Fruit fly (Drosophila melanogaster) whole organism, embryonic: ENCODE measurements around the gene STUB1.
A peak's percentile ranks its signal among the peaks of the same experiment; 100 is the strongest.

Experiments
- Ada2b ChIP-seq: fragments of 200-800 bp; sonication (Bioruptor generic); IDR thresholded peaks from 2 replicates; pipeline ENCODE4 v1.3.6; 2022; ENCODE audit warnings: missing biosample characterization, missing genetic modification characterization
- Adf1 ChIP-seq: fragments of 200-800 bp; sonication (Bioruptor generic); IDR thresholded peaks from 2 replicates; pipeline ENCODE4 v1.3.6; 2022; ENCODE audit warnings: missing biosample characterization, missing genetic modification characterization
- C15 ChIP-seq: fragments of 200-800 bp; sonication (Bioruptor generic); IDR thresholded peaks from 3 replicates; pipeline ENCODE4 v1.3.6; 2022; ENCODE audit warnings: missing biosample characterization, missing genetic modification characterization
- CG10565 ChIP-seq: fragments of 200-800 bp; sonication (Bioruptor generic); optimal IDR thresholded peaks from 3 replicates; lab custom pipeline; 2016; ENCODE audit warnings: missing biosample characterization, mild to moderate bottlenecking, missing genetic modification characterization
- CG10959 ChIP-seq: fragments of 200-800 bp; sonication (Bioruptor generic); IDR thresholded peaks from 2 replicates; pipeline ENCODE4 v1.3.6; 2022; ENCODE audit warnings: missing biosample characterization, missing genetic modification characterization
- CG12071 ChIP-seq: fragments of 200-800 bp; sonication (Bioruptor generic); optimal IDR thresholded peaks from 3 replicates; lab custom pipeline; 2018; ENCODE audit warnings: missing biosample characterization, mild to moderate bottlenecking, missing genetic modification characterization
- CG12299 ChIP-seq: fragments of 200-800 bp; sonication (Bioruptor generic); optimal IDR thresholded peaks from 2 replicates; lab custom pipeline; 2018; ENCODE audit warnings: missing biosample characterization, mild to moderate bottlenecking, missing genetic modification characterization
- CG13123 ChIP-seq: fragments of 200-800 bp; sonication (Bioruptor generic); optimal IDR thresholded peaks from 2 replicates; lab custom pipeline; 2016; ENCODE audit warnings: missing biosample characterization, missing genetic modification characterization
- CG13424 ChIP-seq: fragments of 200-800 bp; sonication (Bioruptor generic); optimal IDR thresholded peaks from 2 replicates; lab custom pipeline; 2019; ENCODE audit warnings: missing biosample characterization, mild to moderate bottlenecking, missing genetic modification characterization, moderate library complexity
- CG14965 ChIP-seq: fragments of 200-800 bp; sonication (Bioruptor generic); optimal IDR thresholded peaks from 2 replicates; lab custom pipeline; 2016; ENCODE audit warnings: missing biosample characterization, missing genetic modification characterization, borderline replicate concordance
- CG17568 ChIP-seq: fragments of 200-800 bp; sonication (Bioruptor generic); optimal IDR thresholded peaks from 2 replicates; lab custom pipeline; 2018; ENCODE audit warnings: missing biosample characterization, mild to moderate bottlenecking, missing genetic modification characterization, moderate library complexity
- CG17612 ChIP-seq: fragments of 200-800 bp; sonication (Bioruptor generic); IDR thresholded peaks from 2 replicates; pipeline ENCODE4 v1.3.6; 2022; ENCODE audit warnings: missing biosample characterization, missing genetic modification characterization
- CG30020 ChIP-seq: fragments of 200-800 bp; optimal IDR thresholded peaks from 2 replicates; lab custom pipeline; 2019; ENCODE audit warnings: missing biosample characterization, mild to moderate bottlenecking, missing genetic modification characterization, moderate library complexity
- CG3281 ChIP-seq: fragments of 200-800 bp; sonication (Bioruptor generic); optimal IDR thresholded peaks from 3 replicates; lab custom pipeline; 2017; ENCODE audit warnings: missing biosample characterization, mild to moderate bottlenecking, missing genetic modification characterization
- CG8089 ChIP-seq: fragments of 200-800 bp; sonication (Bioruptor generic); optimal IDR thresholded peaks from 3 replicates; lab custom pipeline; 2016; ENCODE audit warnings: missing biosample characterization, missing genetic modification characterization
- CG8281 ChIP-seq: fragments of 200-800 bp; sonication (Bioruptor generic); optimal IDR thresholded peaks from 2 replicates; lab custom pipeline; 2018; ENCODE audit warnings: missing biosample characterization, mild to moderate bottlenecking, missing genetic modification characterization, moderate library complexity
- Dad ChIP-seq: fragments of 200-800 bp; sonication (Bioruptor generic); optimal IDR thresholded peaks from 3 replicates; lab custom pipeline; 2016; ENCODE audit warnings: missing biosample characterization, missing genetic modification characterization
- Dek ChIP-seq: fragments of 200-800 bp; sonication (Bioruptor generic); optimal IDR thresholded peaks from 3 replicates; lab custom pipeline; 2019; ENCODE audit warnings: missing biosample characterization, mild to moderate bottlenecking, missing genetic modification characterization, moderate library complexity
- Fer3 ChIP-seq: fragments of 200-800 bp; sonication (Bioruptor generic); optimal IDR thresholded peaks from 2 replicates; lab custom pipeline; 2018; ENCODE audit warnings: missing biosample characterization, mild to moderate bottlenecking, missing genetic modification characterization, moderate library complexity
- Hr78 ChIP-seq, 2 experiments: fragments of 200-800 bp in 1 of 2; fragments of >200 bp in 1 of 2; sonication (Bioruptor generic) in 1 of 2; optimal IDR thresholded peaks; 2 replicates each; lab custom pipeline; 2017 to 2019; ENCODE audit warnings: missing biosample characterization in 2 of 2, missing genetic modification characterization in 2 of 2, mild to moderate bottlenecking in 1 of 2, moderate library complexity in 1 of 2
- NK7.1 ChIP-seq: fragments of 200-800 bp; sonication (Bioruptor generic); optimal IDR thresholded peaks from 3 replicates; lab custom pipeline; 2016; ENCODE audit warnings: missing biosample characterization, missing genetic modification characterization
- Sry-β ChIP-seq: fragments of 200-800 bp; sonication (Bioruptor generic); optimal IDR thresholded peaks from 2 replicates; lab custom pipeline; 2018; ENCODE audit warnings: missing biosample characterization, mild to moderate bottlenecking, missing genetic modification characterization, moderate library complexity
- Trl ChIP-seq, 3 experiments: fragments of >200 bp in 2 of 3; fragments of 200-800 bp in 1 of 3; sonication (Bioruptor generic) in 1 of 3; optimal IDR thresholded peaks; 2 replicates in 1 of 3; 3 replicates in 2 of 3; lab custom pipeline; 2016 to 2017; ENCODE audit warnings: missing biosample characterization in 1 of 3, missing genetic modification characterization in 1 of 3
- ara ChIP-seq: fragments of 200-800 bp; sonication (Bioruptor generic); IDR thresholded peaks from 2 replicates; pipeline ENCODE4 v1.3.6; 2022; ENCODE audit warnings: missing biosample characterization, missing genetic modification characterization
- az2 ChIP-seq: fragments of 200-800 bp; sonication (Bioruptor generic); optimal IDR thresholded peaks from 3 replicates; lab custom pipeline; 2016; ENCODE audit warnings: missing biosample characterization, missing genetic modification characterization
- bbx ChIP-seq: fragments of 200-800 bp; sonication (Bioruptor generic); IDR thresholded peaks from 2 replicates; pipeline ENCODE4 v1.3.6; 2022; ENCODE audit warnings: missing biosample characterization, missing genetic modification characterization; ENCODE audit not compliant: partially characterized antibody
- bigmax ChIP-seq: fragments of 200-800 bp; sonication (Bioruptor generic); optimal IDR thresholded peaks from 2 replicates; lab custom pipeline; 2018; ENCODE audit warnings: missing biosample characterization, mild to moderate bottlenecking, missing genetic modification characterization
- chif ChIP-seq, 2 experiments: fragments of 200-800 bp; sonication (Bioruptor generic); optimal IDR thresholded peaks; 3 replicates each; lab custom pipeline; 2016; ENCODE audit warnings: missing biosample characterization in 2 of 2, missing genetic modification characterization in 2 of 2
- chinmo ChIP-seq: fragments of 200-800 bp; sonication (Bioruptor generic); IDR thresholded peaks from 4 replicates; pipeline ENCODE4 v1.3.6; 2022; ENCODE audit warnings: missing biosample characterization, missing genetic modification characterization; ENCODE audit not compliant: partially characterized antibody
- corto ChIP-seq: fragments of 200-800 bp; sonication (Bioruptor generic); optimal IDR thresholded peaks from 2 replicates; lab custom pipeline; 2016; ENCODE audit warnings: missing biosample characterization, mild to moderate bottlenecking, missing genetic modification characterization, moderate library complexity
- ems ChIP-seq: fragments of 200-800 bp; sonication (Bioruptor generic); optimal IDR thresholded peaks from 3 replicates; lab custom pipeline; 2016; ENCODE audit warnings: missing biosample characterization, missing genetic modification characterization
- ewg ChIP-seq: fragments of 200-800 bp; sonication (Bioruptor generic); optimal IDR thresholded peaks from 3 replicates; lab custom pipeline; 2017; ENCODE audit warnings: mild to moderate bottlenecking, missing biosample characterization, missing genetic modification reagents, missing genetic modification characterization
- eyg ChIP-seq: fragments of 200-800 bp; sonication (Bioruptor generic); optimal IDR thresholded peaks from 3 replicates; lab custom pipeline; 2016; ENCODE audit warnings: missing biosample characterization, missing genetic modification characterization
- gem ChIP-seq: fragments of 200-800 bp; sonication (Bioruptor generic); optimal IDR thresholded peaks from 2 replicates; lab custom pipeline; 2019; ENCODE audit warnings: missing biosample characterization, mild to moderate bottlenecking, missing genetic modification characterization, moderate library complexity
- gro ChIP-seq: fragments of 200-800 bp; sonication (Bioruptor generic); optimal IDR thresholded peaks from 2 replicates; lab custom pipeline; 2016; ENCODE audit warnings: missing biosample characterization, missing genetic modification characterization
- hb ChIP-seq: fragments of 200-800 bp; sonication (Bioruptor generic); IDR thresholded peaks from 3 replicates; pipeline ENCODE4 v1.3.6; 2022; ENCODE audit warnings: missing biosample characterization, missing genetic modification characterization; ENCODE audit not compliant: partially characterized antibody
- ind ChIP-seq: fragments of 200-800 bp; sonication (Bioruptor generic); optimal IDR thresholded peaks from 3 replicates; lab custom pipeline; 2016; ENCODE audit warnings: missing biosample characterization, missing genetic modification characterization
- jigr1 ChIP-seq: fragments of 200-800 bp; sonication (Bioruptor generic); IDR thresholded peaks from 3 replicates; pipeline ENCODE4 v1.3.6; 2022; ENCODE audit warnings: missing biosample characterization, missing genetic modification characterization
- kni ChIP-seq: fragments of 200-800 bp; sonication (Bioruptor generic); optimal IDR thresholded peaks from 3 replicates; lab custom pipeline; 2017; ENCODE audit warnings: mild to moderate bottlenecking, missing biosample characterization, missing genetic modification reagents, missing genetic modification characterization
- mam ChIP-seq: fragments of 200-800 bp; sonication (Bioruptor generic); optimal IDR thresholded peaks from 3 replicates; lab custom pipeline; 2016; ENCODE audit warnings: missing biosample characterization, missing genetic modification characterization
- pb ChIP-seq: fragments of 200-800 bp; sonication (Bioruptor generic); optimal IDR thresholded peaks from 3 replicates; lab custom pipeline; 2016; ENCODE audit warnings: missing biosample characterization, missing genetic modification characterization
- phol ChIP-seq: fragments of 200-800 bp; sonication (Bioruptor generic); optimal IDR thresholded peaks from 3 replicates; lab custom pipeline; 2018; ENCODE audit warnings: missing biosample characterization, mild to moderate bottlenecking, missing genetic modification characterization, moderate library complexity
- ro ChIP-seq: fragments of 200-800 bp; sonication (Bioruptor generic); IDR thresholded peaks from 2 replicates; pipeline ENCODE4 v1.3.6; 2022; ENCODE audit warnings: missing biosample characterization, missing genetic modification characterization
- sc ChIP-seq, 3 experiments: fragments of >200 bp in 2 of 3; fragments of 200-800 bp in 1 of 3; sonication (Bioruptor generic) in 1 of 3; optimal IDR thresholded peaks; 2 replicates in 2 of 3; 3 replicates in 1 of 3; lab custom pipeline; 2017; ENCODE audit warnings: mild to moderate bottlenecking in 1 of 3, missing biosample characterization in 1 of 3, missing genetic modification characterization in 1 of 3, missing genetic modification reagents in 1 of 3
- seq ChIP-seq: fragments of 200-800 bp; sonication (Bioruptor generic); IDR thresholded peaks from 2 replicates; pipeline ENCODE4 v1.3.6; 2022; ENCODE audit warnings: missing biosample characterization, missing genetic modification characterization
- so ChIP-seq: fragments of 200-800 bp; sonication (Bioruptor generic); IDR thresholded peaks from 3 replicates; pipeline ENCODE4 v1.3.6; 2022; ENCODE audit warnings: missing biosample characterization, missing genetic modification characterization
- stwl ChIP-seq: fragments of 200-800 bp; sonication (Bioruptor generic); optimal IDR thresholded peaks from 3 replicates; lab custom pipeline; 2018; ENCODE audit warnings: missing biosample characterization, mild to moderate bottlenecking, missing genetic modification characterization, moderate library complexity
- zf30C ChIP-seq: fragments of 200-800 bp; sonication (Bioruptor generic); optimal IDR thresholded peaks from 3 replicates; lab custom pipeline; 2018; ENCODE audit warnings: missing biosample characterization, mild to moderate bottlenecking, missing genetic modification characterization

STUB1 gene

dm6 chr2L:10474268-10474678 is 36.9 kb downstream of the STUB1 start, which contains the start of gene RluA-1 (continued):
- peak; percentile 97 for TF ChIP-seq so
- peak; percentile 75 for TF ChIP-seq hb (GFP tag; lab: Robert Waterston, UW)
- peak; percentile 99 for TF ChIP-seq CG12071 (GFP tag; lab: Kevin White, UChicago)
- peak; percentile 96 for TF ChIP-seq C15 (GFP tag; lab: Robert Waterston, UW)
- peak; percentile 96 for TF ChIP-seq ems (GFP tag; lab: Kevin White, UChicago)
- peak; percentile 100 for TF ChIP-seq gem (tag; lab: Kevin White, UChicago)
- TF ChIP-seq jigr1: peak; percentile 94
- TF ChIP-seq corto (GFP tag; lab: Kevin White, UChicago): peak; percentile 60
- peak; percentile 94 for TF ChIP-seq kni (GFP tag; lab: Kevin White, UChicago)
- TF ChIP-seq chif (GFP tag; optimal IDR thresholded peaks at IDR 0.05; lab: Kevin White, UChicago): peak; percentile 95 to 97
- TF ChIP-seq ara: peak; percentile 100
- peak; percentile 97 for TF ChIP-seq CG8281 (tag; lab: Kevin White, UChicago)
- peak; percentile 69 for TF ChIP-seq CG14965 (GFP tag; lab: Kevin White, UChicago)
- peak; percentile 99 for TF ChIP-seq CG17568 (GFP tag; lab: Kevin White, UChicago)
- peak; percentile 86 for TF ChIP-seq NK7.1 (GFP tag; lab: Kevin White, UChicago)
- peak; percentile 52; the same call in 1 of the 2 replicates for TF ChIP-seq bbx (GFP tag; lab: Robert Waterston, UW)
- no peak for TF ChIP-seq Trl (optimal IDR thresholded peaks at IDR 0.05; lab: Kevin White, UChicago)
- peak; percentile 95 for TF ChIP-seq Trl (GFP tag; optimal IDR thresholded peaks at IDR 0.05; lab: Kevin White, UChicago)
- TF ChIP-seq Adf1 (GFP tag; lab: Robert Waterston, UW): peak; percentile 90
- peak; percentile 99 for TF ChIP-seq CG17612 (GFP tag; lab: Robert Waterston, UW)
- TF ChIP-seq ro (GFP tag; lab: Robert Waterston, UW): peak; percentile 99
- TF ChIP-seq Dek (tag; lab: Kevin White, UChicago): peak; percentile 99
- TF ChIP-seq chinmo: peak; percentile 73; the same call in 2 of the 4 replicates
- TF ChIP-seq CG10959 (GFP tag; lab: Robert Waterston, UW): peak; percentile 91
- peak; percentile 79 for TF ChIP-seq eyg (GFP tag; lab: Kevin White, UChicago)
- peak; percentile 94 for TF ChIP-seq gro
- TF ChIP-seq Dad (GFP tag; lab: Kevin White, UChicago): peak; percentile 97
- TF ChIP-seq CG3281 (GFP tag; lab: Kevin White, UChicago): peak; percentile 99
- peak; percentile 98 for TF ChIP-seq stwl (tag; lab: Kevin White, UChicago)
- TF ChIP-seq CG10565 (GFP tag; lab: Kevin White, UChicago): peak; percentile 96
- peak; percentile 98 for TF ChIP-seq CG13123 (GFP tag; lab: Kevin White, UChicago)
- peak; percentile 100 for TF ChIP-seq seq
- TF ChIP-seq CG13424 (tag; lab: Kevin White, UChicago): peak; percentile 100
- TF ChIP-seq ewg (GFP tag; lab: Kevin White, UChicago): peak; percentile 99
- TF ChIP-seq ind (GFP tag; lab: Kevin White, UChicago): peak; percentile 99
- peak; percentile 99 for TF ChIP-seq phol (tag; lab: Kevin White, UChicago)
- TF ChIP-seq CG12299 (tag; lab: Kevin White, UChicago): peak; percentile 99
- peak; percentile 71 for TF ChIP-seq pb
- peak; percentile 92 for TF ChIP-seq CG8089 (GFP tag; lab: Kevin White, UChicago)
- peak; percentile 80 for TF ChIP-seq bigmax (GFP tag; lab: Kevin White, UChicago)
- peak; percentile 61 for TF ChIP-seq mam
- peak; percentile 96 for TF ChIP-seq Ada2b (GFP tag; lab: Robert Waterston, UW)
- TF ChIP-seq az2 (GFP tag; lab: Kevin White, UChicago): peak; percentile 100
- TF ChIP-seq Fer3 (tag; lab: Kevin White, UChicago): peak; percentile 99
- TF ChIP-seq sc (optimal IDR thresholded peaks at IDR 0.05; lab: Kevin White, UChicago): no peak
- peak; percentile 99 for TF ChIP-seq sc (GFP tag; optimal IDR thresholded peaks at IDR 0.05; lab: Kevin White, UChicago)
- TF ChIP-seq Hr78 (GFP tag; optimal IDR thresholded peaks at IDR 0.05; lab: Kevin White, UChicago): peak in 1 of 2 experiments; percentile 96
- peak; percentile 79 for TF ChIP-seq Sry-β (GFP tag; lab: Kevin White, UChicago)
- TF ChIP-seq CG30020 (tag; lab: Kevin White, UChicago): peak; percentile 89
- peak; percentile 38 for TF ChIP-seq zf30C
